Fruit fly (Drosophila melanogaster) whole organism, embryonic: Measurements from ENCODE around the gene CG14220.
A peak's percentile ranks its signal among the peaks of the same experiment; 100 is the strongest.

ENCODE experiments used
- ATbp ChIP-seq: fragments of 200-800 bp; sonication (Bioruptor generic); optimal IDR thresholded peaks from 2 replicates; lab custom pipeline; 2017; ENCODE audit warnings: missing biosample characterization, mild to moderate bottlenecking, missing genetic modification characterization, missing genetic modification reagents
- Abd-B ChIP-seq: fragments of 200-800 bp; sonication (Bioruptor generic); optimal IDR thresholded peaks from 2 replicates; lab custom pipeline; 2018; ENCODE audit warnings: missing biosample characterization, mild to moderate bottlenecking, missing genetic modification characterization, moderate library complexity
- Bgb ChIP-seq: fragments of 200-800 bp; sonication (Bioruptor generic); IDR thresholded peaks from 2 replicates; pipeline ENCODE4 v1.3.6; 2022; ENCODE audit warnings: missing biosample characterization, missing genetic modification characterization; ENCODE audit not compliant: partially characterized antibody
- Bteb2 ChIP-seq: fragments of 200-800 bp; sonication (Bioruptor generic); optimal IDR thresholded peaks from 2 replicates; lab custom pipeline; 2016; ENCODE audit warnings: missing biosample characterization, missing genetic modification characterization
- CG1024 ChIP-seq: fragments of 200-800 bp; sonication (Bioruptor generic); IDR thresholded peaks from 2 replicates; pipeline ENCODE4 v1.3.6; 2022; ENCODE audit warnings: missing biosample characterization, missing genetic modification characterization
- CG10267 ChIP-seq: fragments of 200-800 bp; sonication (Bioruptor generic); optimal IDR thresholded peaks from 2 replicates; lab custom pipeline; 2018; ENCODE audit warnings: missing biosample characterization, mild to moderate bottlenecking, missing genetic modification characterization, moderate library complexity
- CG11504 ChIP-seq: fragments of 200-800 bp; sonication (Bioruptor generic); optimal IDR thresholded peaks from 3 replicates; lab custom pipeline; 2019; ENCODE audit warnings: missing biosample characterization, mild to moderate bottlenecking, missing genetic modification characterization, moderate library complexity
- CG14050 ChIP-seq: fragments of 200-800 bp; sonication (Bioruptor generic); IDR thresholded peaks from 3 replicates; pipeline ENCODE4 v1.3.6; 2022; ENCODE audit warnings: missing biosample characterization, missing genetic modification characterization
- CG15011 ChIP-seq: fragments of 200-800 bp; sonication (Bioruptor generic); optimal IDR thresholded peaks from 3 replicates; lab custom pipeline; 2018; ENCODE audit warnings: missing biosample characterization, mild to moderate bottlenecking, missing genetic modification characterization
- CG17802 ChIP-seq: fragments of 200-800 bp; sonication (Bioruptor generic); optimal IDR thresholded peaks from 2 replicates; lab custom pipeline; 2018; ENCODE audit warnings: missing biosample characterization, mild to moderate bottlenecking, missing genetic modification characterization, moderate library complexity
- CG18476 ChIP-seq: fragments of 200-800 bp; sonication (Bioruptor generic); optimal IDR thresholded peaks from 2 replicates; lab custom pipeline; 2016; ENCODE audit warnings: missing biosample characterization, mild to moderate bottlenecking, missing genetic modification characterization
- CG18599 ChIP-seq: fragments of 200-800 bp; sonication (Bioruptor generic); optimal IDR thresholded peaks from 3 replicates; lab custom pipeline; 2017; ENCODE audit warnings: missing biosample characterization, missing genetic modification characterization, mild to moderate bottlenecking, moderate library complexity, missing genetic modification reagents
- CG2678 ChIP-seq: fragments of 200-800 bp; sonication (Bioruptor generic); optimal IDR thresholded peaks from 3 replicates; lab custom pipeline; 2019; ENCODE audit warnings: missing biosample characterization, mild to moderate bottlenecking, missing genetic modification characterization, moderate library complexity
- CG34224 ChIP-seq: fragments of 200-800 bp; sonication (Bioruptor generic); IDR thresholded peaks from 3 replicates; pipeline ENCODE4 v1.3.6; 2022; ENCODE audit warnings: missing biosample characterization, missing genetic modification characterization; ENCODE audit not compliant: partially characterized antibody
- CG34376 ChIP-seq: fragments of 200-800 bp; sonication (Bioruptor generic); optimal IDR thresholded peaks from 2 replicates; lab custom pipeline; 2018; ENCODE audit warnings: missing biosample characterization, mild to moderate bottlenecking, missing genetic modification characterization
- CG3847 ChIP-seq: fragments of 200-800 bp; sonication (Bioruptor generic); IDR thresholded peaks from 2 replicates; pipeline ENCODE4 v1.3.6; 2022; ENCODE audit warnings: missing biosample characterization, missing genetic modification characterization
- CG3995 ChIP-seq: fragments of 200-800 bp; sonication (Bioruptor generic); optimal IDR thresholded peaks from 3 replicates; lab custom pipeline; 2016; ENCODE audit warnings: missing biosample characterization, missing genetic modification characterization
- CG4360 ChIP-seq: fragments of 200-800 bp; sonication (Bioruptor generic); IDR thresholded peaks from 2 replicates; pipeline ENCODE4 v1.3.6; 2022; ENCODE audit warnings: missing biosample characterization, missing genetic modification characterization
- CG6683 ChIP-seq: fragments of 200-800 bp; sonication (Bioruptor generic); optimal IDR thresholded peaks from 2 replicates; lab custom pipeline; 2017; ENCODE audit warnings: missing biosample characterization, mild to moderate bottlenecking, missing genetic modification characterization, missing genetic modification reagents
- CG7963 ChIP-seq: fragments of 200-800 bp; sonication (Bioruptor generic); IDR thresholded peaks from 3 replicates; pipeline ENCODE4 v1.3.6; 2022; ENCODE audit warnings: missing biosample characterization, missing genetic modification characterization; ENCODE audit not compliant: partially characterized antibody
- CG8089 ChIP-seq: fragments of 200-800 bp; sonication (Bioruptor generic); optimal IDR thresholded peaks from 3 replicates; lab custom pipeline; 2016; ENCODE audit warnings: missing biosample characterization, missing genetic modification characterization
- CG8478 ChIP-seq: fragments of >200 bp; optimal IDR thresholded peaks from 2 replicates; lab custom pipeline; 2018
- CG8944 ChIP-seq: fragments of 200-800 bp; sonication (Bioruptor generic); optimal IDR thresholded peaks from 3 replicates; lab custom pipeline; 2016; ENCODE audit warnings: missing biosample characterization, missing genetic modification characterization
- CG9437 ChIP-seq: fragments of 200-800 bp; sonication (Bioruptor generic); optimal IDR thresholded peaks from 2 replicates; lab custom pipeline; 2018; ENCODE audit warnings: missing biosample characterization, mild to moderate bottlenecking, missing genetic modification characterization
- Deaf1 ChIP-seq: fragments of 200-800 bp; optimal IDR thresholded peaks from 3 replicates; lab custom pipeline; 2019; ENCODE audit warnings: missing biosample characterization, mild to moderate bottlenecking, missing genetic modification characterization, moderate library complexity
- Doc3 ChIP-seq: fragments of 200-800 bp; sonication (Bioruptor generic); IDR thresholded peaks from 3 replicates; pipeline ENCODE4 v1.3.6; 2022; ENCODE audit warnings: missing biosample characterization, missing genetic modification characterization; ENCODE audit not compliant: partially characterized antibody
- E2f2 ChIP-seq: fragments of 200-800 bp; sonication (Bioruptor generic); IDR thresholded peaks from 2 replicates; pipeline ENCODE4 v1.3.6; 2022; ENCODE audit warnings: missing biosample characterization, missing genetic modification characterization
- Ets65A ChIP-seq: fragments of 200-800 bp; sonication (Bioruptor generic); peaks from one replicate; lab custom pipeline; 2016; ENCODE audit warnings: missing biosample characterization, missing genetic modification characterization
- Hsf ChIP-seq: fragments of 200-800 bp; sonication (Bioruptor generic); optimal IDR thresholded peaks from 3 replicates; lab custom pipeline; 2016; ENCODE audit warnings: missing biosample characterization, missing genetic modification characterization
- Jarid2 ChIP-seq: fragments of 200-800 bp; sonication (Bioruptor generic); optimal IDR thresholded peaks from 3 replicates; lab custom pipeline; 2017; ENCODE audit warnings: mild to moderate bottlenecking, missing biosample characterization, missing genetic modification reagents, missing genetic modification characterization
- Opbp ChIP-seq: fragments of 200-800 bp; sonication (Bioruptor generic); IDR thresholded peaks from 3 replicates; pipeline ENCODE4 v1.3.6; 2022; ENCODE audit warnings: missing biosample characterization, missing genetic modification characterization; ENCODE audit not compliant: partially characterized antibody
- Ptx1 ChIP-seq: fragments of 200-800 bp; sonication (Bioruptor generic); IDR thresholded peaks from 2 replicates; pipeline ENCODE4 v1.3.6; 2022; ENCODE audit warnings: missing biosample characterization, missing genetic modification characterization
- Rfx ChIP-seq: fragments of 200-800 bp; sonication (Bioruptor generic); IDR thresholded peaks from 2 replicates; pipeline ENCODE4 v1.3.6; 2022; ENCODE audit warnings: missing biosample characterization, missing genetic modification characterization
- Sox102F ChIP-seq: fragments of 200-800 bp; sonication (Bioruptor generic); optimal IDR thresholded peaks from 2 replicates; lab custom pipeline; 2018; ENCODE audit warnings: missing biosample characterization, mild to moderate bottlenecking, missing genetic modification characterization, moderate library complexity
- YL-1 ChIP-seq: fragments of 200-800 bp; sonication (Bioruptor generic); optimal IDR thresholded peaks from 3 replicates; lab custom pipeline; 2017; ENCODE audit warnings: missing biosample characterization, mild to moderate bottlenecking, missing genetic modification characterization
- dan ChIP-seq: fragments of 200-800 bp; sonication (Bioruptor generic); IDR thresholded peaks from 2 replicates; pipeline ENCODE4 v1.3.6; 2022; ENCODE audit warnings: missing biosample characterization, missing genetic modification characterization
- gce ChIP-seq: fragments of 200-800 bp; sonication (Bioruptor generic); IDR thresholded peaks from 3 replicates; pipeline ENCODE4 v1.3.6; 2022; ENCODE audit warnings: missing biosample characterization, missing genetic modification characterization
- gcm2 ChIP-seq: fragments of 200-800 bp; sonication (Bioruptor generic); optimal IDR thresholded peaks from 2 replicates; lab custom pipeline; 2016; ENCODE audit warnings: missing biosample characterization, missing genetic modification characterization
- her ChIP-seq: fragments of 200-800 bp; sonication (Bioruptor generic); optimal IDR thresholded peaks from 2 replicates; lab custom pipeline; 2016; ENCODE audit warnings: missing biosample characterization, missing genetic modification characterization
- inv ChIP-seq: fragments of 200-800 bp; sonication (Bioruptor generic); IDR thresholded peaks from 2 replicates; pipeline ENCODE4 v1.3.6; 2022; ENCODE audit warnings: missing biosample characterization, missing genetic modification characterization; ENCODE audit not compliant: partially characterized antibody
- jing ChIP-seq: fragments of 200-800 bp; sonication (Bioruptor generic); optimal IDR thresholded peaks from 2 replicates; lab custom pipeline; 2018; ENCODE audit warnings: missing biosample characterization, mild to moderate bottlenecking, missing genetic modification characterization
- jumu ChIP-seq: fragments of 200-800 bp; sonication (Bioruptor generic); optimal IDR thresholded peaks from 3 replicates; lab custom pipeline; 2016; ENCODE audit warnings: missing biosample characterization, missing genetic modification characterization
- kah ChIP-seq: fragments of 200-800 bp; sonication (Bioruptor generic); optimal IDR thresholded peaks from 2 replicates; lab custom pipeline; 2018; ENCODE audit warnings: missing biosample characterization, mild to moderate bottlenecking, missing genetic modification characterization
- kay ChIP-seq: fragments of 200-800 bp; sonication (Bioruptor generic); optimal IDR thresholded peaks from 2 replicates; lab custom pipeline; 2016; ENCODE audit warnings: missing biosample characterization, missing genetic modification characterization
- klu ChIP-seq: fragments of 200-800 bp; sonication (Bioruptor generic); IDR thresholded peaks from 2 replicates; pipeline ENCODE4 v1.3.6; 2022; ENCODE audit warnings: missing biosample characterization, missing genetic modification characterization
- mld ChIP-seq: fragments of 200-800 bp; sonication (Bioruptor generic); IDR thresholded peaks from 3 replicates; pipeline ENCODE4 v1.3.6; 2022; ENCODE audit warnings: missing biosample characterization, missing genetic modification characterization; ENCODE audit not compliant: partially characterized antibody
- nau ChIP-seq: fragments of 200-800 bp; sonication (Bioruptor generic); optimal IDR thresholded peaks from 3 replicates; lab custom pipeline; 2017; ENCODE audit warnings: missing biosample characterization, mild to moderate bottlenecking, missing genetic modification characterization, missing genetic modification reagents
- sim ChIP-seq: fragments of 200-800 bp; sonication (Bioruptor generic); IDR thresholded peaks from 2 replicates; pipeline ENCODE4 v1.3.6; 2022; ENCODE audit warnings: missing biosample characterization, missing genetic modification characterization
- sob ChIP-seq: fragments of 200-800 bp; sonication (Bioruptor generic); IDR thresholded peaks from 2 replicates; pipeline ENCODE4 v1.3.6; 2022; ENCODE audit warnings: missing biosample characterization, missing genetic modification characterization
- zfh1 ChIP-seq: fragments of 200-800 bp; sonication (Bioruptor generic); IDR thresholded peaks from 3 replicates; pipeline ENCODE4 v1.3.6; 2022; ENCODE audit warnings: missing biosample characterization, missing genetic modification characterization

The CG14220 gene

dm6 chrX:19579648-19580301, 21.9 kb downstream of the CG14220 start, which contains the start of gene Tao (continued):
- TF ChIP-seq jumu (GFP tag; lab: Kevin White, UChicago) (no peak), Ptx1 (no peak), her (GFP tag; lab: Kevin White, UChicago) (no peak), sob (no peak), CG17802 (no peak), Hsf (GFP tag; lab: Kevin White, UChicago) (no peak), CG3847 (GFP tag; lab: Robert Waterston, UW) (0 out of 2 replicates have a peak, but pooled peaks have one; percentile 19), Deaf1 (tag; lab: Kevin White, UChicago) (no peak), CG10267 (tag; lab: Kevin White, UChicago) (peak; percentile 37), CG14050 (no peak), CG1024 (no peak), CG3995 (peak; percentile 78), Ets65A (GFP tag; lab: Kevin White, UChicago) (peak; percentile 75), inv (GFP tag; lab: Robert Waterston, UW) (peak; percentile 87), CG6683 (GFP tag; lab: Kevin White, UChicago) (no peak), dan (no peak), klu (no peak), CG18476 (GFP tag; lab: Kevin White, UChicago) (peak; percentile 16), CG2678 (tag; lab: Kevin White, UChicago) (no peak), Sox102F (GFP tag; lab: Kevin White, UChicago) (no peak), sim (GFP tag; lab: Robert Waterston, UW) (no peak), CG8478 (lab: Kevin White, UChicago) (no peak), YL-1 (GFP tag; lab: Kevin White, UChicago) (no peak), Rfx (GFP tag; lab: Robert Waterston, UW) (no peak), CG34376 (GFP tag; lab: Kevin White, UChicago) (no peak), CG9437 (peak; percentile 21), gce (GFP tag; lab: Robert Waterston, UW) (no peak), CG11504 (tag; lab: Kevin White, UChicago) (no peak), Jarid2 (GFP tag; lab: Kevin White, UChicago) (no peak), CG8089 (GFP tag; lab: Kevin White, UChicago) (no peak), mld (GFP tag; lab: Robert Waterston, UW) (peak; percentile 54; the same call in 1 of the 3 replicates), CG8944 (GFP tag; lab: Kevin White, UChicago) (no peak), ATbp (GFP tag; lab: Kevin White, UChicago) (no peak), E2f2 (GFP tag; lab: Robert Waterston, UW) (peak; percentile 80), Opbp (GFP tag; lab: Robert Waterston, UW) (peak; percentile 53; the same call in 1 of the 3 replicates), Doc3 (peak; percentile 76), jing (GFP tag; lab: Kevin White, UChicago) (no peak), CG7963 (GFP tag; lab: Robert Waterston, UW) (peak; percentile 57), gcm2 (GFP tag; lab: Kevin White, UChicago) (no peak), Abd-B (GFP tag; lab: Kevin White, UChicago) (peak; percentile 13), zfh1 (GFP tag; lab: Robert Waterston, UW) (no peak), CG34224 (GFP tag; lab: Robert Waterston, UW) (peak; percentile 82), nau (GFP tag; lab: Kevin White, UChicago) (no peak), kah (GFP tag; lab: Kevin White, UChicago) (no peak), kay (GFP tag; lab: Kevin White, UChicago) (no peak), CG18599 (GFP tag; lab: Kevin White, UChicago) (no peak), Bteb2 (no peak), CG15011 (GFP tag; lab: Kevin White, UChicago) (no peak), Bgb (peak; percentile 77), CG4360 (GFP tag; lab: Robert Waterston, UW) (no peak)
